Worm (Caenorhabditis elegans): ENCODE results near the gene C25E10.17.

ce11 chrV:9030248-9030647 lies 17.2 kb downstream of the C25E10.17 start, which contains the start of gene C25E10.5:
- TF ChIP-seq nhr-12 (tag; optimal IDR thresholded peaks at IDR 0.05) (no peak), elt-2 (tag; optimal IDR thresholded peaks at IDR 0.05) (no peak), mdl-1 (tag; optimal IDR thresholded peaks at IDR 0.05) (no peak), nhr-237 (tag; optimal IDR thresholded peaks at IDR 0.05) (no peak), isw-1 (GFP tag; IDR thresholded peaks at IDR 0.05) (no peak), lin-14 (GFP tag; optimal IDR thresholded peaks at IDR 0.05) (no peak), snu-23 (GFP tag; optimal IDR thresholded peaks at IDR 0.05) (no peak), fkh-10 (GFP tag; optimal IDR thresholded peaks at IDR 0.05) (no peak), hlh-4 (tag; optimal IDR thresholded peaks at IDR 0.05) (no peak), nhr-11 (tag; optimal IDR thresholded peaks at IDR 0.05) (no peak), blmp-1 (tag; optimal IDR thresholded peaks at IDR 0.05) (no peak), mep-1 (tag; optimal IDR thresholded peaks at IDR 0.05) (no peak), rnt-1 (tag; optimal IDR thresholded peaks at IDR 0.05) (no peak)
